Worm (Caenorhabditis elegans) whole organism, L4 larva: ENCODE measurements around the gene srx-31.
"Not testable (repeated sequence)": the region's sequence is repeated elsewhere in the genome, so short reads cannot be mapped to it uniquely, and the experiment has no call there.

Experiments used
- D1046.2 ChIP-seq: fragments of 200-800 bp; sonication (Bioruptor generic); IDR thresholded peaks from 2 replicates; pipeline ENCODE4 v1.3.6; 2022; ENCODE audit warnings: missing genetic modification characterization, missing compliant biosample characterization
- F37D6.2 ChIP-seq: sonication (generic microtip); optimal IDR thresholded peaks from 2 replicates; lab custom pipeline; 2016; ENCODE audit warnings: mild to moderate bottlenecking, missing genetic modification characterization, missing compliant biosample characterization
- T26A8.4 ChIP-seq: fragments of 200-800 bp; sonication (Bioruptor generic); IDR thresholded peaks from 2 replicates; pipeline ENCODE4 v1.3.6; 2022; ENCODE audit warnings: missing genetic modification characterization, missing compliant biosample characterization
- Y48G9A.11 ChIP-seq: fragments of 200-800 bp; sonication (Bioruptor generic); IDR thresholded peaks from 2 replicates; pipeline ENCODE4 v1.3.6; 2022; ENCODE audit warnings: missing genetic modification reagents, missing genetic modification characterization, missing compliant biosample characterization
- Y5F2A.4 ChIP-seq: fragments of 200-800 bp; sonication (Bioruptor generic); optimal IDR thresholded peaks from 2 replicates; lab custom pipeline; 2018; ENCODE audit warnings: mild to moderate bottlenecking, missing genetic modification characterization, missing compliant biosample characterization
- Y75B8A.6 ChIP-seq: fragments of 200-800 bp; sonication (Bioruptor generic); IDR thresholded peaks from 2 replicates; pipeline ENCODE4 v1.3.6; 2022; ENCODE audit warnings: missing genetic modification reagents, missing genetic modification characterization, missing compliant biosample characterization
- aly-2 ChIP-seq: sonication (generic microtip); optimal IDR thresholded peaks from 2 replicates; lab custom pipeline; 2018; ENCODE audit warnings: missing biosample characterization, missing genetic modification characterization
- attf-4 ChIP-seq: sonication (generic microtip); optimal IDR thresholded peaks from 3 replicates; lab custom pipeline; 2017; ENCODE audit warnings: missing biosample characterization, missing genetic modification characterization
- ceh-20 ChIP-seq: fragments of 200-800 bp; sonication (Bioruptor generic); IDR thresholded peaks from 2 replicates; pipeline ENCODE4 v1.3.6; 2022; ENCODE audit warnings: missing genetic modification reagents, missing genetic modification characterization, missing compliant biosample characterization
- ceh-32 ChIP-seq: sonication (generic microtip); optimal IDR thresholded peaks from 2 replicates; lab custom pipeline; 2016; ENCODE audit warnings: mild to moderate bottlenecking, missing genetic modification characterization, missing compliant biosample characterization; ENCODE audit not compliant: poor library complexity
- daf-8 ChIP-seq: fragments of 200-800 bp; sonication (Bioruptor generic); IDR thresholded peaks from 2 replicates; pipeline ENCODE4 v1.3.6; 2022; ENCODE audit warnings: missing genetic modification characterization, missing compliant biosample characterization
- dmd-6 ChIP-seq: fragments of 200-800 bp; sonication (Bioruptor generic); IDR thresholded peaks from 2 replicates; pipeline ENCODE4 v1.3.6; 2022; ENCODE audit warnings: missing genetic modification reagents, missing genetic modification characterization, missing compliant biosample characterization
- egl-43 ChIP-seq: fragments of 200-800 bp; sonication (Bioruptor generic); IDR thresholded peaks from 2 replicates; pipeline ENCODE4 v1.3.6; 2022; ENCODE audit warnings: missing genetic modification reagents, missing genetic modification characterization, missing compliant biosample characterization
- jun-1 ChIP-seq: fragments of 150-350 bp; optimal IDR thresholded peaks from 2 replicates; lab custom pipeline; 2014; ENCODE audit warnings: missing biosample characterization, missing genetic modification reagents, missing genetic modification characterization
- lin-1 ChIP-seq: fragments of 200-800 bp; sonication (Bioruptor generic); IDR thresholded peaks from 2 replicates; pipeline ENCODE4 v1.3.6; 2022; ENCODE audit warnings: missing genetic modification reagents, missing genetic modification characterization, missing compliant biosample characterization
- lin-38 ChIP-seq: fragments of 200-800 bp; sonication (Bioruptor generic); IDR thresholded peaks from 2 replicates; pipeline ENCODE4 v1.3.6; 2022; ENCODE audit warnings: missing genetic modification reagents, missing genetic modification characterization, missing compliant biosample characterization
- mdl-1 ChIP-seq, 2 experiments: fragments of 150-350 bp in 1 of 2; sonication (generic microtip) in 1 of 2; optimal IDR thresholded peaks; 2 replicates each; lab custom pipeline; 2014 to 2017; ENCODE audit warnings: missing biosample characterization in 2 of 2, missing genetic modification characterization in 2 of 2
- mes-2 ChIP-seq: sonication (generic microtip); optimal IDR thresholded peaks from 2 replicates; lab custom pipeline; 2016; ENCODE audit warnings: missing genotype, mild to moderate bottlenecking, missing genetic modification characterization, missing compliant biosample characterization; ENCODE audit not compliant: poor library complexity, severe bottlenecking
- nhr-28 ChIP-seq: fragments of 150-350 bp; optimal IDR thresholded peaks from 2 replicates; lab custom pipeline; 2014; ENCODE audit warnings: missing biosample characterization, missing genetic modification characterization
- nhr-41 ChIP-seq: fragments of 200-800 bp; sonication (Bioruptor generic); IDR thresholded peaks from 2 replicates; pipeline ENCODE4 v1.3.6; 2022; ENCODE audit warnings: missing genetic modification reagents, missing genetic modification characterization, missing compliant biosample characterization
- pha-4 ChIP-seq, 2 experiments: fragments of 150-350 bp in 1 of 2; fragments of 200-800 bp in 1 of 2; sonication (Bioruptor generic) in 1 of 2; IDR thresholded peaks in 1 of 2; optimal IDR thresholded peaks in 1 of 2; 2 replicates each; pipeline versions ENCODE4 v1.3.6 to Lab custom; 2014 to 2022; ENCODE audit warnings: missing genetic modification characterization in 2 of 2, missing genetic modification reagents in 2 of 2, missing biosample characterization in 1 of 2, missing compliant biosample characterization in 1 of 2
- php-3 ChIP-seq: fragments of 200-800 bp; sonication (Bioruptor generic); IDR thresholded peaks from 2 replicates; pipeline ENCODE4 v1.3.6; 2022; ENCODE audit warnings: missing genetic modification reagents, missing genetic modification characterization, missing compliant biosample characterization
- saeg-2 ChIP-seq: fragments of 200-800 bp; sonication (Bioruptor generic); IDR thresholded peaks from 2 replicates; pipeline ENCODE4 v1.3.6; 2022; ENCODE audit warnings: missing genetic modification reagents, missing genetic modification characterization, missing compliant biosample characterization
- set-16 ChIP-seq: fragments of 200-800 bp; sonication (Bioruptor generic); IDR thresholded peaks from 2 replicates; pipeline ENCODE4 v1.3.6; 2022; ENCODE audit warnings: missing genetic modification reagents, missing genetic modification characterization, missing compliant biosample characterization
- snpc-1.2 ChIP-seq: fragments of 200-800 bp; sonication (Bioruptor generic); IDR thresholded peaks from 2 replicates; pipeline ENCODE4 v1.3.6; 2022; ENCODE audit warnings: missing genetic modification reagents, missing genetic modification characterization, missing compliant biosample characterization
- tag-97 ChIP-seq: fragments of 200-800 bp; sonication (Bioruptor generic); IDR thresholded peaks from 2 replicates; pipeline ENCODE4 v1.3.6; 2022; ENCODE audit warnings: missing genetic modification characterization, missing compliant biosample characterization
- tra-1 ChIP-seq: fragments of 200-800 bp; sonication (Bioruptor generic); IDR thresholded peaks from 2 replicates; pipeline ENCODE4 v1.3.6; 2022; ENCODE audit warnings: missing genetic modification reagents, missing genetic modification characterization, missing compliant biosample characterization
- unc-39 ChIP-seq: sonication (generic microtip); optimal IDR thresholded peaks from 2 replicates; lab custom pipeline; 2017; ENCODE audit warnings: missing biosample characterization, missing genetic modification characterization
- zfp-3 ChIP-seq: fragments of 200-800 bp; sonication (Bioruptor generic); conservative IDR thresholded peaks from 2 replicates; pipeline ENCODE4 v1.3.6; 2022; ENCODE audit warnings: missing genetic modification reagents, missing genetic modification characterization, missing compliant biosample characterization
- zip-11 ChIP-seq: fragments of 200-800 bp; sonication (Bioruptor generic); IDR thresholded peaks from 2 replicates; pipeline ENCODE4 v1.3.6; 2022; ENCODE audit warnings: missing genetic modification characterization, missing compliant biosample characterization

Gene srx-31

ce11 chrV:849042-849441 is 26.2 kb upstream of the srx-31 start:
- TF ChIP-seq F37D6.2 (tag; lab: Kevin White, UChicago) (no peak), tag-97 (GFP tag; lab: Robert Waterston, UW) (no peak), Y5F2A.4 (GFP tag; lab: Kevin White, UChicago) (no peak), jun-1 (tag; lab: Kevin White, UChicago) (no peak)

ce11 chrV:847521-847920 is 24.7 kb upstream of the srx-31 start, which contains the start of gene srbc-13:
Gene srbc-13 (plus strand): TSS chrV:847821.
- TF ChIP-seq attf-4 (tag; lab: Kevin White, UChicago) (no peak), mes-2 (tag; lab: Kevin White, UChicago) (no peak), nhr-41 (GFP tag; lab: Robert Waterston, UW) (no peak)

ce11 chrV:843118-843517 is 20.3 kb upstream of the srx-31 start, which contains the start of gene K09C6.8:
Gene K09C6.8 (minus strand): TSS chrV:843218.
- not testable (repeated sequence) for TF ChIP-seq zfp-3 (GFP tag; lab: Robert Waterston, UW); Y48G9A.11 (GFP tag; lab: Robert Waterston, UW); nhr-28 (tag; lab: Kevin White, UChicago)
- TF ChIP-seq, all 104 proteins: peak for 0; not testable (repeated sequence) for 104

- TF ChIP-seq lin-1 (GFP tag; lab: Robert Waterston, UW) (no peak), Y75B8A.6 (GFP tag; lab: Robert Waterston, UW) (no peak), zip-11 (no peak), unc-39 (tag; lab: Kevin White, UChicago) (no peak), nhr-41 (GFP tag; lab: Robert Waterston, UW) (no peak), pha-4 (GFP tag; IDR thresholded peaks at IDR 0.05; lab: Robert Waterston, UW) (peak; percentile 83; the same call in 1 of the 2 replicates), pha-4 (tag; optimal IDR thresholded peaks at IDR 0.05; lab: Kevin White, UChicago) (no peak), egl-43 (GFP tag; lab: Robert Waterston, UW) (peak; percentile 62; the same call in 1 of the 2 replicates), tra-1 (GFP tag; lab: Robert Waterston, UW) (no peak), aly-2 (tag; lab: Kevin White, UChicago) (no peak), mdl-1 (tag; optimal IDR thresholded peaks at IDR 0.05; lab: Kevin White, UChicago) (no peak), nhr-28 (tag; lab: Kevin White, UChicago) (no peak), set-16 (peak; percentile 99)
Observed at ce11 chrV:842611-843010, 19.8 kb upstream of the srx-31 start.

- TF ChIP-seq php-3 (GFP tag; lab: Robert Waterston, UW); snpc-1.2; ceh-20 (GFP tag; lab: Robert Waterston, UW): not testable (repeated sequence)
Observed at ce11 chrV:838984-839471, 16.2 kb upstream of the srx-31 start, which contains the start of the genes K09C6.7 and K09C6.10. Gene K09C6.7 (minus strand): TSS chrV:839084. Gene K09C6.10 (plus strand): TSS chrV:839421.

- TF ChIP-seq T26A8.4 (GFP tag; lab: Robert Waterston, UW) (no peak), daf-8 (no peak), saeg-2 (GFP tag; lab: Robert Waterston, UW) (no peak), ceh-32 (tag; lab: Kevin White, UChicago) (no peak), dmd-6 (GFP tag; lab: Robert Waterston, UW) (no peak), D1046.2 (GFP tag; lab: Robert Waterston, UW) (no peak), lin-38 (GFP tag; lab: Robert Waterston, UW) (no peak)
Observed at ce11 chrV:833368-833767, 10.5 kb upstream of the srx-31 start, which contains the start of gene F41H8.1. Gene F41H8.1 (plus strand): TSS chrV:833668.
